Worm (Caenorhabditis elegans): ENCODE data around the gene F10C2.7.

DNA sequence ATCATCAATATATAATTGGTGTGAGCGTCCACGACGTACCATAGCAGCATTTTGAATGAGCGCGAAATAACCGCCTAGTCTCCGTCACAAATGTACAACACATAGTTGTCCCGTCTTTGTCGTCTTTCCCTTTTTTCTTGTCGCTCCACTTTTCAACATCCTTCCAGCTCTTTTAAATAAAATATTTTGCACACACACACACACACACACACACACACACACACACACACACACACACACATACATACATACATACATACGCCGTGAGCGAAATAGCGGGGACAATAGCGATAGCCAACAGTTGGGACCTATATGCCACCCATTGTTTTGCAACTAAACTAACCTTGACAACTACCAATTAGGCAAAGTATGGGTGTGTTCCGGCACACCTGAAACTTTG is 15.4 kb upstream of the F10C2.7 start:
- no peak for TF ChIP-seq nhr-237 (tag; optimal IDR thresholded peaks at IDR 0.05)
- TF ChIP-seq ama-1 (optimal IDR thresholded peaks at IDR 0.05): no peak
- TF ChIP-seq ceh-16 (tag; optimal IDR thresholded peaks at IDR 0.05): no peak
- no peak for TF ChIP-seq R02D3.7 (tag; optimal IDR thresholded peaks at IDR 0.05)
- no peak for TF ChIP-seq skn-1 (tag; optimal IDR thresholded peaks at IDR 0.05)

All from whole organism, L2 larva.